Worm (Caenorhabditis elegans) whole organism, L4 larva: ENCODE data around the gene srx-85.

Experiments used
- D1046.2 ChIP-seq: fragments of 200-800 bp; sonication (Bioruptor generic); IDR thresholded peaks from 2 replicates; pipeline ENCODE4 v1.3.6; 2022; ENCODE audit warnings: missing genetic modification characterization, missing compliant biosample characterization
- F37D6.2 ChIP-seq: sonication (generic microtip); optimal IDR thresholded peaks from 2 replicates; lab custom pipeline; 2016; ENCODE audit warnings: mild to moderate bottlenecking, missing genetic modification characterization, missing compliant biosample characterization
- Y105C5A.15 ChIP-seq: fragments of 200-800 bp; sonication (Bioruptor generic); IDR thresholded peaks from 2 replicates; pipeline ENCODE4 v1.3.6; 2022; ENCODE audit warnings: missing genetic modification characterization, missing compliant biosample characterization
- Y48G9A.11 ChIP-seq: fragments of 200-800 bp; sonication (Bioruptor generic); IDR thresholded peaks from 2 replicates; pipeline ENCODE4 v1.3.6; 2022; ENCODE audit warnings: missing genetic modification reagents, missing genetic modification characterization, missing compliant biosample characterization
- Y75B8A.6 ChIP-seq: fragments of 200-800 bp; sonication (Bioruptor generic); IDR thresholded peaks from 2 replicates; pipeline ENCODE4 v1.3.6; 2022; ENCODE audit warnings: missing genetic modification reagents, missing genetic modification characterization, missing compliant biosample characterization
- ZK337.2 ChIP-seq: fragments of 200-800 bp; sonication (Bioruptor generic); IDR thresholded peaks from 2 replicates; pipeline ENCODE4 v1.3.6; 2022; ENCODE audit warnings: missing genetic modification reagents, missing genetic modification characterization, missing compliant biosample characterization
- attf-4 ChIP-seq: sonication (generic microtip); optimal IDR thresholded peaks from 3 replicates; lab custom pipeline; 2017; ENCODE audit warnings: missing biosample characterization, missing genetic modification characterization
- ceh-20 ChIP-seq: fragments of 200-800 bp; sonication (Bioruptor generic); IDR thresholded peaks from 2 replicates; pipeline ENCODE4 v1.3.6; 2022; ENCODE audit warnings: missing genetic modification reagents, missing genetic modification characterization, missing compliant biosample characterization
- ceh-28 ChIP-seq: fragments of 150-350 bp; optimal IDR thresholded peaks from 2 replicates; lab custom pipeline; 2014; ENCODE audit warnings: missing biosample characterization, missing genetic modification reagents, missing genetic modification characterization
- ceh-32 ChIP-seq: sonication (generic microtip); optimal IDR thresholded peaks from 2 replicates; lab custom pipeline; 2016; ENCODE audit warnings: mild to moderate bottlenecking, missing genetic modification characterization, missing compliant biosample characterization; ENCODE audit not compliant: poor library complexity
- ceh-62 ChIP-seq: sonication (generic microtip); optimal IDR thresholded peaks from 2 replicates; lab custom pipeline; 2017; ENCODE audit warnings: missing biosample characterization, missing genetic modification characterization
- ceh-82 ChIP-seq: sonication (generic microtip); optimal IDR thresholded peaks from 2 replicates; lab custom pipeline; 2017; ENCODE audit warnings: missing biosample characterization, missing genetic modification characterization
- ces-1 ChIP-seq: fragments of 150-350 bp; sonication (generic microtip); optimal IDR thresholded peaks from 4 replicates; lab custom pipeline; 2014; ENCODE audit warnings: missing biosample characterization, missing genetic modification reagents, missing genetic modification characterization
- daf-19 ChIP-seq: fragments of 200-800 bp; sonication (Bioruptor generic); conservative IDR thresholded peaks from 2 replicates; pipeline ENCODE4 v1.3.6; 2022; ENCODE audit warnings: missing genetic modification characterization, missing compliant biosample characterization
- dmd-6 ChIP-seq: fragments of 200-800 bp; sonication (Bioruptor generic); IDR thresholded peaks from 2 replicates; pipeline ENCODE4 v1.3.6; 2022; ENCODE audit warnings: missing genetic modification reagents, missing genetic modification characterization, missing compliant biosample characterization
- dmd-9 ChIP-seq: fragments of 200-800 bp; sonication (Bioruptor generic); IDR thresholded peaks from 2 replicates; pipeline ENCODE4 v1.3.6; 2022; ENCODE audit warnings: missing genetic modification reagents, missing genetic modification characterization, missing compliant biosample characterization
- duxl-1 ChIP-seq: sonication (generic microtip); optimal IDR thresholded peaks from 2 replicates; lab custom pipeline; 2016; ENCODE audit warnings: mild to moderate bottlenecking, missing genetic modification characterization, moderate library complexity, missing compliant biosample characterization; ENCODE audit not compliant: poor library complexity
- dve-1 ChIP-seq: sonication (generic microtip); optimal IDR thresholded peaks from 2 replicates; lab custom pipeline; 2017; ENCODE audit warnings: antibody characterized with exemption, mild to moderate bottlenecking, missing genetic modification characterization, missing compliant biosample characterization; ENCODE audit not compliant: insufficient read depth
- egl-27 ChIP-seq: sonication (generic microtip); optimal IDR thresholded peaks from 3 replicates; lab custom pipeline; 2017; ENCODE audit warnings: missing biosample characterization, missing genetic modification reagents, missing genetic modification characterization
- fos-1 ChIP-seq: fragments of 150-350 bp; optimal IDR thresholded peaks from 2 replicates; lab custom pipeline; 2014; ENCODE audit warnings: missing biosample characterization, missing genetic modification characterization
- hif-1 ChIP-seq, 2 experiments: sonication (generic microtip); optimal IDR thresholded peaks; 2 replicates each; lab custom pipeline; 2016 to 2017; ENCODE audit warnings: missing compliant biosample characterization in 2 of 2, missing genetic modification characterization in 2 of 2, missing genetic modification reagents in 2 of 2, missing genotype in 2 of 2, mild to moderate bottlenecking in 1 of 2
- hlh-11 ChIP-seq: fragments of 200-800 bp; sonication (Bioruptor generic); optimal IDR thresholded peaks from 2 replicates; lab custom pipeline; 2018; ENCODE audit warnings: mild to moderate bottlenecking, missing genetic modification characterization, missing compliant biosample characterization
- hlh-30 ChIP-seq: sonication (generic microtip); optimal IDR thresholded peaks from 2 replicates; lab custom pipeline; 2017; ENCODE audit warnings: antibody characterized with exemption, mild to moderate bottlenecking, missing genetic modification characterization, missing compliant biosample characterization; ENCODE audit not compliant: insufficient read depth
- jun-1 ChIP-seq: fragments of 150-350 bp; optimal IDR thresholded peaks from 2 replicates; lab custom pipeline; 2014; ENCODE audit warnings: missing biosample characterization, missing genetic modification reagents, missing genetic modification characterization
- lin-1 ChIP-seq: fragments of 200-800 bp; sonication (Bioruptor generic); IDR thresholded peaks from 2 replicates; pipeline ENCODE4 v1.3.6; 2022; ENCODE audit warnings: missing genetic modification reagents, missing genetic modification characterization, missing compliant biosample characterization
- lin-13 ChIP-seq: fragments of 150-350 bp; optimal IDR thresholded peaks from 2 replicates; lab custom pipeline; 2014; ENCODE audit warnings: missing biosample characterization, missing genetic modification reagents, missing genetic modification characterization
- lin-15B ChIP-seq: fragments of 150-350 bp; sonication (generic microtip); optimal IDR thresholded peaks from 3 replicates; lab custom pipeline; 2014; ENCODE audit warnings: missing biosample characterization, missing genetic modification characterization
- lin-29 ChIP-seq: fragments of 200-800 bp; sonication (Bioruptor generic); IDR thresholded peaks from 2 replicates; pipeline ENCODE4 v1.3.6; 2022; ENCODE audit warnings: missing genetic modification reagents, missing genetic modification characterization, missing compliant biosample characterization
- lin-39 ChIP-seq: fragments of 150-350 bp; optimal IDR thresholded peaks from 2 replicates; lab custom pipeline; 2014; ENCODE audit warnings: missing biosample characterization, missing genetic modification reagents, missing genetic modification characterization
- lir-3 ChIP-seq: sonication (generic microtip); optimal IDR thresholded peaks from 2 replicates; lab custom pipeline; 2016; ENCODE audit warnings: mild to moderate bottlenecking, missing genetic modification characterization, missing compliant biosample characterization
- lsy-2 ChIP-seq, 2 experiments: fragments of 150-350 bp in 1 of 2; sonication (generic microtip) in 1 of 2; optimal IDR thresholded peaks; 2 replicates each; lab custom pipeline; 2014 to 2017; ENCODE audit warnings: missing biosample characterization in 2 of 2, missing genetic modification characterization in 2 of 2
- madf-5 ChIP-seq, 2 experiments: fragments of 200-800 bp; sonication (Bioruptor generic); IDR thresholded peaks; 2 replicates each; pipeline ENCODE4 v1.3.6; 2022; ENCODE audit warnings: missing compliant biosample characterization in 2 of 2, missing genetic modification characterization in 2 of 2
- madf-9 ChIP-seq: fragments of 200-800 bp; sonication (Bioruptor generic); conservative IDR thresholded peaks from 2 replicates; pipeline ENCODE4 v1.3.6; 2022; ENCODE audit warnings: missing genetic modification reagents, missing genetic modification characterization, missing compliant biosample characterization
- mes-2 ChIP-seq: sonication (generic microtip); optimal IDR thresholded peaks from 2 replicates; lab custom pipeline; 2016; ENCODE audit warnings: missing genotype, mild to moderate bottlenecking, missing genetic modification characterization, missing compliant biosample characterization; ENCODE audit not compliant: poor library complexity, severe bottlenecking
- mxl-2 ChIP-seq: fragments of 200-800 bp; sonication (Bioruptor generic); conservative IDR thresholded peaks from 2 replicates; pipeline ENCODE4 v1.3.6; 2022; ENCODE audit warnings: missing genetic modification reagents, missing genetic modification characterization, missing compliant biosample characterization
- mxl-3 ChIP-seq: fragments of 200-800 bp; sonication (Bioruptor generic); optimal IDR thresholded peaks from 2 replicates; lab custom pipeline; 2018; ENCODE audit warnings: mild to moderate bottlenecking, missing genetic modification characterization, missing compliant biosample characterization
- nhr-10 ChIP-seq: fragments of 150-350 bp; optimal IDR thresholded peaks from 2 replicates; lab custom pipeline; 2014; ENCODE audit warnings: missing biosample characterization, missing genetic modification characterization
- nhr-102 ChIP-seq: sonication (generic microtip); optimal IDR thresholded peaks from 2 replicates; lab custom pipeline; 2016; ENCODE audit warnings: mild to moderate bottlenecking, missing genetic modification characterization, moderate library complexity, missing compliant biosample characterization
- nhr-28 ChIP-seq: fragments of 150-350 bp; optimal IDR thresholded peaks from 2 replicates; lab custom pipeline; 2014; ENCODE audit warnings: missing biosample characterization, missing genetic modification characterization
- nhr-42 ChIP-seq: fragments of 200-800 bp; sonication (Bioruptor generic); IDR thresholded peaks from 2 replicates; pipeline ENCODE4 v1.3.6; 2022; ENCODE audit warnings: missing genetic modification characterization, missing compliant biosample characterization
- nhr-48 ChIP-seq: sonication (generic microtip); optimal IDR thresholded peaks from 2 replicates; lab custom pipeline; 2016; ENCODE audit warnings: mild to moderate bottlenecking, missing genetic modification characterization, missing compliant biosample characterization
- nhr-76 ChIP-seq: fragments of 150-350 bp; optimal IDR thresholded peaks from 2 replicates; lab custom pipeline; 2014; ENCODE audit warnings: missing biosample characterization, missing genetic modification characterization
- pha-4 ChIP-seq, 2 experiments: fragments of 150-350 bp in 1 of 2; fragments of 200-800 bp in 1 of 2; sonication (Bioruptor generic) in 1 of 2; IDR thresholded peaks in 1 of 2; optimal IDR thresholded peaks in 1 of 2; 2 replicates each; pipeline versions ENCODE4 v1.3.6 to Lab custom; 2014 to 2022; ENCODE audit warnings: missing genetic modification characterization in 2 of 2, missing genetic modification reagents in 2 of 2, missing biosample characterization in 1 of 2, missing compliant biosample characterization in 1 of 2
- pqm-1 ChIP-seq: sonication (generic microtip); optimal IDR thresholded peaks from 2 replicates; lab custom pipeline; 2017; ENCODE audit warnings: missing biosample characterization, missing genetic modification characterization
- saeg-2 ChIP-seq: fragments of 200-800 bp; sonication (Bioruptor generic); IDR thresholded peaks from 2 replicates; pipeline ENCODE4 v1.3.6; 2022; ENCODE audit warnings: missing genetic modification reagents, missing genetic modification characterization, missing compliant biosample characterization
- snpc-4 ChIP-seq: fragments of 150-350 bp; optimal IDR thresholded peaks from 2 replicates; lab custom pipeline; 2014; ENCODE audit warnings: missing biosample characterization, missing genetic modification characterization
- unc-62 ChIP-seq, 3 experiments: fragments of 150-350 bp in 1 of 3; sonication (generic microtip); optimal IDR thresholded peaks in 2 of 3; peaks in 1 of 3; 1 replicate in 1 of 3; 2 replicates in 2 of 3; lab custom pipeline; 2014 to 2017; ENCODE audit warnings: missing biosample characterization in 3 of 3, missing genetic modification characterization in 3 of 3, missing genetic modification reagents in 3 of 3, missing genotype in 1 of 3
- zfp-2 ChIP-seq: sonication (generic microtip); optimal IDR thresholded peaks from 2 replicates; lab custom pipeline; 2016; ENCODE audit warnings: mild to moderate bottlenecking, missing genetic modification characterization, missing compliant biosample characterization
- ztf-11 ChIP-seq: fragments of 150-350 bp; optimal IDR thresholded peaks from 2 replicates; lab custom pipeline; 2014; ENCODE audit warnings: missing biosample characterization, missing genetic modification characterization

The srx-85 gene

DNA sequence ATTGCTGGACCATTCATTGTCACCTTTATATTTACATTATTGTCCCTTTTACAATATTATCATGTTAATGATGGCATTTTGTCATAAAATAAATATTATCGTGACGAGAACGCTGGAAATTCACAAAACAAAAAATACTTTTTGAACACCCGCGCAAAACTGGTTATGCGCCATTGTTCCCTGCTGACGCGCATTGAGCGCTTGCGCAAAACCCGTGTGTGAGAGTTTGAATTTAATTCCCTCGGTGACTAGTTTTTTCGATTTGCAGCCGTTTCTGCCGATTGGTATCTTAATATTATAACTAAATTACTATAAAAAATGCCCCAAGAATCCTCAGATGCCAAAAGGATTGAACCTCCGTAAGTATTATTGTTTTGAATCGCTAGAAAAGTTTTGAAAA, 31.0 kb upstream of the srx-85 start, which contains the start of gene pafo-1 (continued):
- TF ChIP-seq unc-62 (GFP tag; optimal IDR thresholded peaks at IDR 0.05 in 1 of 2; lab: Kevin White, UChicago) (peak in 1 of 2 experiments; percentile 72), unc-62 (tag; optimal IDR thresholded peaks at IDR 0.05; lab: Kevin White, UChicago) (no peak), snpc-4 (tag; lab: Kevin White, UChicago) (no peak), ceh-62 (tag; lab: Kevin White, UChicago) (no peak), Y105C5A.15 (GFP tag; lab: Robert Waterston, UW) (no peak), daf-19 (GFP tag; lab: Robert Waterston, UW) (peak; percentile 66; the same call in 1 of the 2 replicates), ceh-28 (no peak), ztf-11 (tag; lab: Kevin White, UChicago) (no peak), pha-4 (GFP tag; IDR thresholded peaks at IDR 0.05; lab: Robert Waterston, UW) (no peak), pha-4 (tag; optimal IDR thresholded peaks at IDR 0.05; lab: Kevin White, UChicago) (no peak), attf-4 (tag; lab: Kevin White, UChicago) (no peak), hlh-11 (tag; lab: Kevin White, UChicago) (peak; percentile 85), hlh-30 (peak; percentile 79), pqm-1 (tag; lab: Kevin White, UChicago) (no peak), nhr-42 (GFP tag; lab: Robert Waterston, UW) (peak; percentile 84), dmd-9 (GFP tag; lab: Robert Waterston, UW) (no peak), lsy-2 (tag; optimal IDR thresholded peaks at IDR 0.05; lab: Kevin White, UChicago) (no peak), madf-9 (GFP tag; lab: Robert Waterston, UW) (peak; percentile 46; the same call in 1 of the 2 replicates), ceh-20 (GFP tag; lab: Robert Waterston, UW) (peak; percentile 82), jun-1 (tag; lab: Kevin White, UChicago) (no peak), egl-27 (no peak), nhr-10 (tag; lab: Kevin White, UChicago) (no peak), mxl-2 (GFP tag; lab: Robert Waterston, UW) (no peak), madf-5 (GFP tag; IDR thresholded peaks at IDR 0.05; lab: Robert Waterston, UW) (no peak), saeg-2 (GFP tag; lab: Robert Waterston, UW) (0 out of 2 replicates have a peak, but pooled peaks have one; percentile 39), lin-1 (GFP tag; lab: Robert Waterston, UW) (peak; percentile 50; the same call in 1 of the 2 replicates), mes-2 (peak; percentile 90), lir-3 (no peak), Y48G9A.11 (GFP tag; lab: Robert Waterston, UW) (0 out of 2 replicates have a peak, but pooled peaks have one; percentile 27), mxl-3 (peak; percentile 47), lin-39 (no peak), ces-1 (GFP tag; lab: Kevin White, UChicago) (no peak), nhr-48 (tag; lab: Kevin White, UChicago) (peak; percentile 75), ZK337.2 (GFP tag; lab: Robert Waterston, UW) (no peak), nhr-28 (tag; lab: Kevin White, UChicago) (peak; percentile 79), hif-1 (tag; optimal IDR thresholded peaks at IDR 0.05; lab: Kevin White, UChicago) (peak in 1 of 2 experiments; percentile 45), lin-29 (GFP tag; lab: Robert Waterston, UW) (no peak), dmd-6 (GFP tag; lab: Robert Waterston, UW) (peak; percentile 84), ceh-82 (tag; lab: Kevin White, UChicago) (no peak), D1046.2 (GFP tag; lab: Robert Waterston, UW) (0 out of 2 replicates have a peak, but pooled peaks have one; percentile 31), zfp-2 (tag; lab: Kevin White, UChicago) (no peak), fos-1 (no peak), dve-1 (peak; percentile 81), lin-13 (peak; percentile 75), Y75B8A.6 (no peak), ceh-32 (tag; lab: Kevin White, UChicago) (peak; percentile 37), F37D6.2 (tag; lab: Kevin White, UChicago) (peak; percentile 73), nhr-102 (tag; lab: Kevin White, UChicago) (peak; percentile 91), duxl-1 (tag; lab: Kevin White, UChicago) (peak; percentile 86), lin-15B (tag; lab: Kevin White, UChicago) (peak; percentile 9), nhr-76 (no peak)
